Worm (Caenorhabditis elegans) whole organism, mixed stage, embryonic: ENCODE data around the gene vit-3.

Experiments
- M03D4.4 ChIP-seq: sonication (generic microtip); optimal IDR thresholded peaks from 2 replicates; lab custom pipeline; 2017; ENCODE audit warnings: mild to moderate bottlenecking, missing genetic modification characterization, missing compliant biosample characterization
- bed-3 ChIP-seq: fragments of 200-800 bp; sonication (Bioruptor generic); optimal IDR thresholded peaks from 3 replicates; lab custom pipeline; 2018; ENCODE audit warnings: mild to moderate bottlenecking, missing genetic modification characterization, moderate library complexity, missing compliant biosample characterization
- blmp-1 ChIP-seq: fragments of 150-350 bp; optimal IDR thresholded peaks from 2 replicates; lab custom pipeline; 2014; ENCODE audit warnings: missing biosample characterization, missing genetic modification characterization
- ceh-39 ChIP-seq: fragments of 150-350 bp; optimal IDR thresholded peaks from 2 replicates; lab custom pipeline; 2014; ENCODE audit warnings: missing biosample characterization, missing genetic modification characterization
- ceh-43 ChIP-seq: fragments of 200-800 bp; sonication (Bioruptor generic); optimal IDR thresholded peaks from 2 replicates; lab custom pipeline; 2018; ENCODE audit warnings: mild to moderate bottlenecking, missing genetic modification characterization, moderate library complexity, missing compliant biosample characterization
- ceh-83 ChIP-seq: fragments of 200-800 bp; sonication (Bioruptor generic); optimal IDR thresholded peaks from 2 replicates; lab custom pipeline; 2018; ENCODE audit warnings: mild to moderate bottlenecking, missing genetic modification characterization, missing compliant biosample characterization
- ces-1 ChIP-seq: fragments of 150-350 bp; optimal IDR thresholded peaks from 2 replicates; lab custom pipeline; 2014; ENCODE audit warnings: missing biosample characterization, missing genetic modification reagents, missing genetic modification characterization
- cnd-1 ChIP-seq: fragments of 200-800 bp; sonication (Bioruptor generic); optimal IDR thresholded peaks from 2 replicates; lab custom pipeline; 2018; ENCODE audit warnings: mild to moderate bottlenecking, missing genetic modification characterization, missing compliant biosample characterization
- drap-1 ChIP-seq: fragments of 200-800 bp; sonication (Bioruptor generic); optimal IDR thresholded peaks from 3 replicates; lab custom pipeline; 2018; ENCODE audit warnings: mild to moderate bottlenecking, missing genetic modification characterization, missing compliant biosample characterization
- elt-1 ChIP-seq: sonication (generic microtip); optimal IDR thresholded peaks from 2 replicates; lab custom pipeline; 2017; ENCODE audit warnings: missing genetic modification characterization, mild to moderate bottlenecking, missing compliant biosample characterization, antibody characterized with exemption, moderate library complexity, borderline replicate concordance; ENCODE audit not compliant: insufficient read depth
- elt-3 ChIP-seq: fragments of 150-350 bp; optimal IDR thresholded peaks from 2 replicates; lab custom pipeline; 2014; ENCODE audit warnings: missing biosample characterization, missing genetic modification characterization
- flh-1 ChIP-seq: fragments of 200-800 bp; sonication (Bioruptor generic); optimal IDR thresholded peaks from 2 replicates; lab custom pipeline; 2018; ENCODE audit warnings: mild to moderate bottlenecking, missing genetic modification characterization, moderate library complexity, missing compliant biosample characterization
- ham-2 ChIP-seq: fragments of 200-800 bp; sonication (Bioruptor generic); optimal IDR thresholded peaks from 2 replicates; lab custom pipeline; 2018; ENCODE audit warnings: mild to moderate bottlenecking, missing genetic modification characterization, missing compliant biosample characterization
- hlh-1 ChIP-seq: fragments of 150-350 bp; optimal IDR thresholded peaks from 2 replicates; lab custom pipeline; 2014; ENCODE audit warnings: missing biosample characterization, missing genetic modification reagents, missing genetic modification characterization
- lin-13 ChIP-seq: fragments of 150-350 bp; optimal IDR thresholded peaks from 2 replicates; lab custom pipeline; 2014; ENCODE audit warnings: missing biosample characterization, missing genetic modification characterization
- lin-32 ChIP-seq: fragments of 200-800 bp; sonication (Bioruptor generic); optimal IDR thresholded peaks from 2 replicates; lab custom pipeline; 2018; ENCODE audit warnings: mild to moderate bottlenecking, missing genetic modification characterization, missing compliant biosample characterization
- lsy-2 ChIP-seq: fragments of 150-350 bp; optimal IDR thresholded peaks from 2 replicates; lab custom pipeline; 2014; ENCODE audit warnings: missing biosample characterization, missing genetic modification characterization
- mab-5 ChIP-seq: fragments of 150-350 bp; optimal IDR thresholded peaks from 2 replicates; lab custom pipeline; 2014; ENCODE audit warnings: missing biosample characterization, missing genetic modification characterization
- mep-1 ChIP-seq: fragments of 150-350 bp; optimal IDR thresholded peaks from 2 replicates; lab custom pipeline; 2017; ENCODE audit warnings: missing biosample characterization, missing genetic modification reagents, missing genetic modification characterization, inconsistent platforms
- nhr-12 ChIP-seq: fragments of 150-350 bp; optimal IDR thresholded peaks from 2 replicates; lab custom pipeline; 2014; ENCODE audit warnings: missing biosample characterization, missing genetic modification characterization
- nhr-2 ChIP-seq: fragments of 150-350 bp; optimal IDR thresholded peaks from 2 replicates; lab custom pipeline; 2014; ENCODE audit warnings: missing biosample characterization, missing genetic modification characterization
- nhr-237 ChIP-seq: fragments of 150-350 bp; optimal IDR thresholded peaks from 2 replicates; lab custom pipeline; 2014; ENCODE audit warnings: missing biosample characterization, missing genetic modification characterization
- nhr-76 ChIP-seq: sonication (generic microtip); optimal IDR thresholded peaks from 2 replicates; lab custom pipeline; 2017; ENCODE audit warnings: missing biosample characterization, missing genetic modification characterization
- sem-2 ChIP-seq: fragments of 200-800 bp; sonication (Bioruptor generic); optimal IDR thresholded peaks from 2 replicates; lab custom pipeline; 2018; ENCODE audit warnings: mild to moderate bottlenecking, missing genetic modification characterization, missing compliant biosample characterization
- snpc-4 ChIP-seq: fragments of 150-350 bp; optimal IDR thresholded peaks from 2 replicates; lab custom pipeline; 2014; ENCODE audit warnings: missing biosample characterization, missing genetic modification characterization
- sptf-1 ChIP-seq: sonication (generic microtip); optimal IDR thresholded peaks from 2 replicates; lab custom pipeline; 2017; ENCODE audit warnings: mild to moderate bottlenecking, missing genetic modification characterization, moderate library complexity, missing compliant biosample characterization
- tbx-8 ChIP-seq: fragments of 200-800 bp; sonication (Bioruptor generic); optimal IDR thresholded peaks from 2 replicates; lab custom pipeline; 2018; ENCODE audit warnings: mild to moderate bottlenecking, missing genetic modification characterization, moderate library complexity, missing compliant biosample characterization
- unc-120 ChIP-seq: sonication (generic microtip); optimal IDR thresholded peaks from 2 replicates; lab custom pipeline; 2017; ENCODE audit warnings: missing genetic modification characterization, missing compliant biosample characterization; ENCODE audit not compliant: poor library complexity, severe bottlenecking
- unc-39 ChIP-seq: fragments of 150-350 bp; optimal IDR thresholded peaks from 2 replicates; lab custom pipeline; 2014; ENCODE audit warnings: missing biosample characterization, missing genetic modification characterization
- unc-62 ChIP-seq: fragments of 150-350 bp; optimal IDR thresholded peaks from 2 replicates; lab custom pipeline; 2014; ENCODE audit warnings: missing biosample characterization, missing genetic modification reagents, missing genetic modification characterization
- zip-8 ChIP-seq: fragments of 150-350 bp; optimal IDR thresholded peaks from 2 replicates; lab custom pipeline; 2014; ENCODE audit warnings: missing biosample characterization, missing genetic modification characterization
- ztf-11 ChIP-seq: fragments of 150-350 bp; optimal IDR thresholded peaks from 2 replicates; lab custom pipeline; 2014; ENCODE audit warnings: missing biosample characterization, missing genetic modification characterization

Gene vit-3

DNA sequence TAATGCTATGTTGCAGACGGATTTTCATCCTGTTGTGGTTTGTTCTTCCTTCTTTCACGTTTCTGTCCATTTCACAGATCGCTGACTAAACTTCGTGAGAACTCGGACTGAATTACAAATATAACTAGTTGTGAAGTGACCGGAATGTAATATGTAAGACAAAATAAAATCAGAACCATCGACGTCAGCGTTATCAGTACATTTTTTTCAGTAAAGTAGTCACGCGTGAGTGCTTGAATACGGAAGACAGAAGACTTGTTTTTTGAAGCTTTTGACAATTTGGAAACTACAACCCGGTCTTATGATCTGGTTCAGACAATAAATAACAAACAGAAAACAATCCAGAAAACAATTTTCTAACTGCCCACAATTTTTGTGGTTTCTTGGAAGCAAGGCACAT lies 9.5 kb upstream of the vit-3 start:
- TF ChIP-seq lin-32 (no peak), mep-1 (tag; lab: Kevin White, UChicago) (no peak), unc-39 (no peak), nhr-76 (no peak), ham-2 (GFP tag; lab: Kevin White, UChicago) (no peak), zip-8 (no peak), drap-1 (no peak), lin-13 (tag; lab: Kevin White, UChicago) (no peak), flh-1 (GFP tag; lab: Kevin White, UChicago) (no peak), sem-2 (GFP tag; lab: Kevin White, UChicago) (no peak), lsy-2 (tag; lab: Kevin White, UChicago) (no peak)

- TF ChIP-seq ham-2 (GFP tag; lab: Kevin White, UChicago) (no peak), blmp-1 (tag; lab: Kevin White, UChicago) (no peak), drap-1 (no peak), zip-8 (no peak), nhr-237 (tag; lab: Kevin White, UChicago) (no peak), cnd-1 (tag; lab: Kevin White, UChicago) (no peak), elt-1 (no peak), bed-3 (GFP tag; lab: Kevin White, UChicago) (no peak), ztf-11 (tag; lab: Kevin White, UChicago) (no peak), elt-3 (tag; lab: Kevin White, UChicago) (no peak), hlh-1 (tag; lab: Kevin White, UChicago) (no peak), sem-2 (GFP tag; lab: Kevin White, UChicago) (no peak), flh-1 (GFP tag; lab: Kevin White, UChicago) (no peak), ceh-83 (GFP tag; lab: Kevin White, UChicago) (no peak), lin-32 (no peak), ces-1 (GFP tag; lab: Kevin White, UChicago) (no peak), nhr-2 (tag; lab: Kevin White, UChicago) (no peak), sptf-1 (tag; lab: Kevin White, UChicago) (no peak)
- TF ChIP-seq, all 35 proteins: peak for 0
These were observed 3.9 kb upstream of the vit-3 start, which contains the start of gene ckc-1 for ce11 chrX:3576239-3576638. Gene ckc-1, plus strand, starts transcription at chrX:3576606.

ce11 chrX:3573482-3573881 lies 1.1 kb upstream of the vit-3 start, which contains the start of gene T27A10.5:
Gene T27A10.5, minus strand, starts transcription at chrX:3573582.
- TF ChIP-seq unc-39 (no peak), sptf-1 (tag; lab: Kevin White, UChicago) (no peak), flh-1 (GFP tag; lab: Kevin White, UChicago) (no peak), blmp-1 (tag; lab: Kevin White, UChicago) (no peak)

DNA sequence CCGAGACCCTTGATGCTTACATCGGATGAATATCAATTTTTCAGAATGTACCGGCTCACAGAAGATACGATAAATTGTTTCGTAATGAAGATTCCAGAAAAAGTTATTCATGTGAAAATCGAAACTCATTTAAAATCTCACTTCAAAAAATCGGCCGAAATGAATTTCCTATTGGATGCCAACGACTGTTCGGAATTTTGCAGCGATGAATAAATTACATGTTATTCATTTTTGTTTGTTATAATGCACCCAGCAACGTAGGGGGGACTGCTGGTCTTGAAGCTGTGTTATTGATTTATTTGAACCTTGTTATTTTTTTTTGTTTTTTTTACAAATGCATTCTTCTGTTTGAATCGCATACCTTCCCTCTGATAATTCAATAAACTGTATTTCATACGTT lies 5.5 kb downstream of the vit-3 start:
- no peak for TF ChIP-seq ceh-83 (GFP tag; lab: Kevin White, UChicago)
- TF ChIP-seq unc-120 (tag; lab: Kevin White, UChicago): no peak
- TF ChIP-seq ceh-39 (tag; lab: Kevin White, UChicago): no peak
- TF ChIP-seq lsy-2 (tag; lab: Kevin White, UChicago): no peak
- no peak for TF ChIP-seq nhr-12 (tag; lab: Kevin White, UChicago)

DNA sequence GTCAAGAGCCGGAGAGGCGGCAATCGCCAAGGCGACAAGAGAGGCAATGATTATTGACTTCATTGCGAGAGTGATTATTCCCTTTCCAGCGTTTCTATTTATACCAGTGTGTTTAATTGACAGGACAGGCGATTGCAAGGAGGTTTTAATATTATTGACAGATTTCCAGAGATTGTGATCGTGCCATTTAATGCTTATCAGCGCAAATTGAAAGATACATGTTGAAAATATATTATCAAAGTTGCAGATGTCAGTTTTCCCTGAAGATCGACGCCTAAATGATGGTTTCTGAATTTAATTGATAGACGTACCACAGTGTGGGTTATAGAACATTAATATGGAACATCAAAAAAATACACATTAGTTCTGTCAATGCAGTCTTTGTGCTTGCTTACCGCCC lies 8.4 kb downstream of the vit-3 start, which contains the start of gene vit-4:
vit-4 (minus strand) TSS at position 63 of the 400 bp plus-strand sequence.
- no peak for TF ChIP-seq blmp-1 (tag; lab: Kevin White, UChicago)
- TF ChIP-seq drap-1: no peak
- TF ChIP-seq mab-5 (tag; lab: Kevin White, UChicago): no peak
- TF ChIP-seq unc-62 (GFP tag; lab: Kevin White, UChicago): no peak
- no peak for TF ChIP-seq nhr-76
- no peak for TF ChIP-seq ces-1 (GFP tag; lab: Kevin White, UChicago)
- no peak for TF ChIP-seq snpc-4 (tag; lab: Kevin White, UChicago)
- TF ChIP-seq lin-13 (tag; lab: Kevin White, UChicago): no peak
- TF ChIP-seq tbx-8 (GFP tag; lab: Kevin White, UChicago): no peak
- no peak for TF ChIP-seq unc-39
- no peak for TF ChIP-seq zip-8
- no peak for TF ChIP-seq ceh-43 (GFP tag; lab: Kevin White, UChicago)
- TF ChIP-seq M03D4.4 (tag; lab: Kevin White, UChicago): no peak
- TF ChIP-seq ceh-83 (GFP tag; lab: Kevin White, UChicago): no peak
- no peak for TF ChIP-seq flh-1 (GFP tag; lab: Kevin White, UChicago)
- no peak for TF ChIP-seq ceh-39 (tag; lab: Kevin White, UChicago)
- no peak for TF ChIP-seq lsy-2 (tag; lab: Kevin White, UChicago)
- TF ChIP-seq nhr-2 (tag; lab: Kevin White, UChicago): no peak
